Worm (Caenorhabditis elegans): Measurements from ENCODE around the gene calu-1.
A peak's percentile ranks its signal among the peaks of the same experiment; 100 is the strongest.

The calu-1 gene

ce11 chrX:4981579-4981978 lies 10.9 kb upstream of the calu-1 start:
- TF ChIP-seq W03F9.2 (tag; optimal IDR thresholded peaks at IDR 0.05) (no peak), dao-5 (tag; optimal IDR thresholded peaks at IDR 0.05) (no peak), him-1 (tag; optimal IDR thresholded peaks at IDR 0.05) (no peak)

DNA sequence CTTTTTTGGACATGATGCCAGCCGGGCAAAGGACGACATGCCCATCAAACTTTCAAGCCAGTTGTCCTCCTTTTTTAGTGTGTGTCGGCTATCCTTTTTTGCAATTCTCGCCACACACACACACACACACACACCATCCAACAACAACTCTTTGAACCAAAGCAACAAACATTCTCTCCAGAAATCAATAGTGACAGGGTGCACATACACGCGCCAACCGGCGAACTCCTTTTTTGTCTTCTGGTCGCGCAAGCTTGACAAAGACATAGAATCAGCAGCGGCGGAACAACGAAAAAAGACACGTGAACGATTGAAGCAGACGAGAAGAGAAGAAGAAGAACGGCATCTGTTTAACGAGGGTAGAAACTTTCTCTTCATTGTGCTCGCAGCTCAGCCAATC lies 10.3 kb upstream of the calu-1 start:
- TF ChIP-seq dao-5 (tag; optimal IDR thresholded peaks at IDR 0.05) = no peak
- TF ChIP-seq W03F9.2 (tag; optimal IDR thresholded peaks at IDR 0.05) = no peak
- TF ChIP-seq him-1 (tag; optimal IDR thresholded peaks at IDR 0.05) = no peak

DNA sequence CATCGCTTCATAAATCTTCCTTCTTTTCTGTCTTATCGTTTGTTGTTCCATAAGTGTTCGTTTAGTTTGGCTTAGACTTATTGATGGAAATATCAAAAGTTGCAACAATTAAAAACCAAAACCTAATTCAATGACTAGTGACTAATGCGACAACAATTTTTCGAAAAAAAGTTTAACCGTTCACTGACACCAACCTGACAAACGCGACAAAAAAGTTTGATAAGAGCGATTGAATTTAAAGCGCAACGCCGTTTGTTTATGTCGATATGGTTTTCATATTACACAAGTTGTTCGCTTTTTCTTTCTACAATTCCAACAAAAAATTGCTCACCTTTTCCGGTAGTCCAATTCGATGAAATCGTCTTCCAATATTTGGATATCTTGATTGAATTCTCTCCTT lies 8.3 kb upstream of the calu-1 start:
- TF ChIP-seq dao-5 (tag; optimal IDR thresholded peaks at IDR 0.05) (no peak), W03F9.2 (tag; optimal IDR thresholded peaks at IDR 0.05) (no peak), him-1 (tag; optimal IDR thresholded peaks at IDR 0.05) (no peak)

- no peak for TF ChIP-seq W03F9.2 (tag; optimal IDR thresholded peaks at IDR 0.05)
- TF ChIP-seq dao-5 (tag; optimal IDR thresholded peaks at IDR 0.05) = no peak
- TF ChIP-seq him-1 (tag; optimal IDR thresholded peaks at IDR 0.05) = no peak
Measured at ce11 chrX:4978103-4978502, 7.4 kb upstream of the calu-1 start.

- no peak for TF ChIP-seq dao-5 (tag; optimal IDR thresholded peaks at IDR 0.05)
- TF ChIP-seq him-1 (tag; optimal IDR thresholded peaks at IDR 0.05) = no peak
- TF ChIP-seq W03F9.2 (tag; optimal IDR thresholded peaks at IDR 0.05) = no peak
Measured at ce11 chrX:4976530-4976929, 5.8 kb upstream of the calu-1 start, which contains the start of gene lfi-1. TSS of gene lfi-1 (plus strand) at chrX:4976830.

DNA sequence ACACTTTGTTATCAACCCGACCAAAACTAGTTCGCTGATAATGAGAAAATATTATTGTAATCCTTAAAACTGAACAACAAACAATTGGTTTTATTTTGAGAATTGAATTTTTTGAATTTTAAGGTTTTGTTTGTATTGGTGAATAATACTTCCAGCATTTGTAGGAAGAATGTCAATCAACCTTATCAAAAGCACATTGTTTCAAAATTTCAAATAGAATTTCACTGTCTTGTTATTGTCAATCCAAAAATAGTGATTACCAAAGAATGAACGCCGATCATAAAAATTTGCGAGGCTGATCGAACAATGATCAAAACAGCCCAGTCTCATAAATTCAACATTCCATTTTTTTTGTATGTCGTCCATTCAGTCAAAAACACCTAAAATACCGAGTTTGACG lies 3.8 kb upstream of the calu-1 start:
- no peak for TF ChIP-seq him-1 (tag; optimal IDR thresholded peaks at IDR 0.05)
- TF ChIP-seq W03F9.2 (tag; optimal IDR thresholded peaks at IDR 0.05) = no peak
- TF ChIP-seq dao-5 (tag; optimal IDR thresholded peaks at IDR 0.05) = no peak

ce11 chrX:4972039-4972581 lies 1.4 kb upstream of the calu-1 start:
- TF ChIP-seq him-1 (tag; optimal IDR thresholded peaks at IDR 0.05) (no peak), dao-5 (tag; optimal IDR thresholded peaks at IDR 0.05) (no peak), W03F9.2 (tag; optimal IDR thresholded peaks at IDR 0.05) (no peak)

- no peak for TF ChIP-seq W03F9.2 (tag; optimal IDR thresholded peaks at IDR 0.05)
- TF ChIP-seq dao-5 (tag; optimal IDR thresholded peaks at IDR 0.05) = no peak
- no peak for TF ChIP-seq him-1 (tag; optimal IDR thresholded peaks at IDR 0.05)
Measured at ce11 chrX:4971427-4971826, 714 bp upstream of the calu-1 start.

DNA sequence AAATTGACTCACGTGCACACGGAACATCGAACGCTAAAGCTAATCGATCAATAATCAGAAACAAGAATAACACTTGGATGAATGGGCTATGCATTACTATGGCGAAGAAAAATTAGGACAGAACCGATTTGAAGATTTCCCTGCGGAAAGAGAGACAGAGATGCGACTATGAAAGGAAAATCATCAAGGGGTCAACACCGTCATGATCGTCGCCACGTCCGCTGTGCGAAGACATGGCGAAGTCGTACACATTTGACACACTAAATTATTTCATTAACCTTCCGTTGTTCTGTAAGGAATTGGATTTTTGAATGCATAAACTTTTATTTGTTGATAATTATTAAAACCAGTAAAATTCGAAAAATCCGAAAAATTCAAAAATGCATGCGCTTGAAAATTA lies 1.5 kb downstream of the calu-1 start, which contains the start of gene M03F4.6:
Gene M03F4.6 (minus strand): TSS at position 101 of the 400 bp plus-strand sequence.
- no peak for TF ChIP-seq him-1 (tag; optimal IDR thresholded peaks at IDR 0.05)
- TF ChIP-seq W03F9.2 (tag; optimal IDR thresholded peaks at IDR 0.05) = no peak
- TF ChIP-seq dao-5 (tag; optimal IDR thresholded peaks at IDR 0.05) = no peak

ce11 chrX:4965592-4965991 lies 5.1 kb downstream of the calu-1 start:
- no peak for TF ChIP-seq W03F9.2 (tag; optimal IDR thresholded peaks at IDR 0.05)
- TF ChIP-seq him-1 (tag; optimal IDR thresholded peaks at IDR 0.05) = no peak
- no peak for TF ChIP-seq dao-5 (tag; optimal IDR thresholded peaks at IDR 0.05)

- TF ChIP-seq him-1 (tag; optimal IDR thresholded peaks at IDR 0.05) (peak; percentile 87), dao-5 (tag; optimal IDR thresholded peaks at IDR 0.05) (no peak), W03F9.2 (tag; optimal IDR thresholded peaks at IDR 0.05) (no peak)
Measured at ce11 chrX:4961681-4962656, 8.7 kb downstream of the calu-1 start.

- TF ChIP-seq dao-5 (tag; optimal IDR thresholded peaks at IDR 0.05) (no peak), W03F9.2 (tag; optimal IDR thresholded peaks at IDR 0.05) (no peak), him-1 (tag; optimal IDR thresholded peaks at IDR 0.05) (no peak)
Measured at ce11 chrX:4960910-4961680, 9.6 kb downstream of the calu-1 start.

DNA sequence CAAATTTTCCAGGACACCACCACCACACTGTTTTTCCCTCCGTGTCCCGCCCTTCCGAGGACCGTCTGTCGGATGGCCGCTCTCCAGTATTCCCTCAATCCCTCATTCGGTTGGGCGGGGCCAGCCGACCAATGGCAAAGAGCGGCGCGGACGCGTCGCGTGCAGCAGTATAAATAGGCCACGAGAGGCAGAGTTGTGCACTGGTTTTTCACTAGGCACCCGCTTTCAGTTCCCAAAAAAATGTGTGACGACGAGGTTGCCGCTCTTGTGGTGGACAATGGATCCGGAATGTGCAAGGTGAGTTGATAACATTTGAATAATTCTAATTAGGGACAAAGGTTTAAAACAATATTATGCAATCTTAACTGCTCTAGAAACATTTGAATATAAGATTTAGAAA lies 10.3 kb downstream of the calu-1 start, which contains the start of gene act-4:
Gene act-4 (plus strand): TSS at position 200 of the 400 bp plus-strand sequence.
- TF ChIP-seq dao-5 (tag; optimal IDR thresholded peaks at IDR 0.05) (no peak), him-1 (tag; optimal IDR thresholded peaks at IDR 0.05) (peak; percentile 4)
